Worm (Caenorhabditis elegans): ENCODE data around the gene Y27F2A.10.

The Y27F2A.10 gene

ce11 chrII:3209251-3209650 lies 37.2 kb upstream of the Y27F2A.10 start, which contains the start of gene ZC239.6:
ZC239.6 (plus strand) TSS chrII:3209631.
- TF ChIP-seq nfya-1 (tag; optimal IDR thresholded peaks at IDR 0.05; ENCODE audit: insufficient read depth) (peak; percentile 55), egl-27 (tag; optimal IDR thresholded peaks at IDR 0.05) (no peak), nhr-23 (tag; optimal IDR thresholded peaks at IDR 0.05) (peak; percentile 3), nhr-237 (tag; optimal IDR thresholded peaks at IDR 0.05) (no peak), hmg-11 (tag; optimal IDR thresholded peaks at IDR 0.05) (peak; percentile 30), snpc-4 (tag; optimal IDR thresholded peaks at IDR 0.05) (peak; percentile 33), nhr-25 (tag; optimal IDR thresholded peaks at IDR 0.05) (no peak), ama-1 (optimal IDR thresholded peaks at IDR 0.05) (no peak), pha-4 (tag; optimal IDR thresholded peaks at IDR 0.05) (peak; percentile 66)

ce11 chrII:3208679-3209078 lies 36.6 kb upstream of the Y27F2A.10 start, which contains the start of gene sdz-35:
sdz-35 (minus strand) TSS chrII:3208779.
- TF ChIP-seq nhr-11 (tag; optimal IDR thresholded peaks at IDR 0.05): no peak
- no peak for TF ChIP-seq pqm-1 (tag; optimal IDR thresholded peaks at IDR 0.05)
- TF ChIP-seq pha-4 (tag; optimal IDR thresholded peaks at IDR 0.05): no peak
- no peak for TF ChIP-seq nhr-12 (tag; optimal IDR thresholded peaks at IDR 0.05)
- TF ChIP-seq nhr-23 (tag; optimal IDR thresholded peaks at IDR 0.05): no peak
- no peak for TF ChIP-seq R02D3.7 (tag; optimal IDR thresholded peaks at IDR 0.05)
- no peak for TF ChIP-seq jun-1 (tag; optimal IDR thresholded peaks at IDR 0.05)
- no peak for TF ChIP-seq ceh-16 (tag; optimal IDR thresholded peaks at IDR 0.05)
- no peak for TF ChIP-seq unc-62 (GFP tag; optimal IDR thresholded peaks at IDR 0.05)
- TF ChIP-seq tbx-2 (tag; optimal IDR thresholded peaks at IDR 0.05): no peak
- TF ChIP-seq elt-1 (tag; optimal IDR thresholded peaks at IDR 0.05): no peak
- TF ChIP-seq lsy-12 (tag; optimal IDR thresholded peaks at IDR 0.05): no peak
- no peak for TF ChIP-seq nfya-1 (tag; optimal IDR thresholded peaks at IDR 0.05; ENCODE audit: insufficient read depth)
- TF ChIP-seq lin-15B (tag; optimal IDR thresholded peaks at IDR 0.05): no peak
- TF ChIP-seq snpc-4 (tag; optimal IDR thresholded peaks at IDR 0.05): no peak
- TF ChIP-seq fos-1 (tag; optimal IDR thresholded peaks at IDR 0.05): no peak
- TF ChIP-seq hmg-11 (tag; optimal IDR thresholded peaks at IDR 0.05): no peak
- TF ChIP-seq daf-12 (tag; optimal IDR thresholded peaks at IDR 0.05): no peak

DNA sequence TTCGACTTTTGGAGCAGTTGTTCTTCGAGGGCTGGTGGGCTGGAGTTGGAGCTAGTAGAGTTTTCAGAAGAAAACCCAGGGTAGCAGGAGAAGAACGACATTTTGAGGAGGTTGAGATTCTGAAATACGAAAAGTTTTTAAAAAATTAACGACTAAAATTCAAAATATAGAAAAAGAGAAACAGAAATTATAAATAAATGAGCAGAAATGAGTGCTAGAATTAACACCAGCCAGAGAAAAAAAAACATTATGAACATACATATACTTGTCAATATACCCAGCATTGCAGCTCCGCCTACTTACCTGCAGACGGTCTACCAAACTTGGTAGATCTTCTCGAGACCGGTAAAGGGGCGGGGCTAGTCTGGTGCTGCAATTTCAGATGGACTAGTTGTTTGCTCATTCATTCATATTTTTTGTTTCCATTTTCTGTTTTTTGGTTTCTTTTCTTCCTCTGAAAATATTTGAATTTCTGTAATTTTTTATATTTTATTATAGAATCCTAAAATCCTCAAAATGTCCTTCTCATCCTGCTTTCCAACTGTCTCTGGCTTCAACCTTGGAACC lies 34.4 kb upstream of the Y27F2A.10 start, which contains the start of the genes ZC239.20 and ZC239.21:
Gene ZC239.20, minus strand, starts transcription at position 101 of the 567 bp plus-strand sequence.
Gene ZC239.21, plus strand, starts transcription at position 517 of the 567 bp plus-strand sequence.
- TF ChIP-seq ceh-28 (tag; optimal IDR thresholded peaks at IDR 0.05): no peak
- TF ChIP-seq ceh-82 (tag; optimal IDR thresholded peaks at IDR 0.05): no peak
- no peak for TF ChIP-seq lsy-12 (tag; optimal IDR thresholded peaks at IDR 0.05)
- no peak for TF ChIP-seq unc-62 (GFP tag; optimal IDR thresholded peaks at IDR 0.05)
- no peak for TF ChIP-seq lin-39 (tag; optimal IDR thresholded peaks at IDR 0.05)

DNA sequence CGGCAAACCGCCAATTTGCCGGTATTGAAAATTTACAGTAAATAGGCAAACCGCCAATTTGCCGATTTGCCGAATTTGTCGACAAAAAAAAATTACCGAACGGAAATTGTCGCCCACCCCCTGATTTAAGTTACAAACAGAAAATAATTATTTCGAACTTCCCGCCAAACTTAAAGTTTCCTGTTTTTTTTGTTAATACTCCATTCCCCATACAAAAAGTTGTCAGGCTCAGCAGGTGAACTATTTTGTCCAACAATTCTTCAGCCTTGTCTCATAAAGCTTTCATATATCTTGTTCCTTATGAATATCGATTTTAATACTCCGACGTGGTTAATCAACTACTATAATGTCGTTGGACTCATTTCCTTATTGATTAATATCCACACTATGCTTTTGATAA lies 31.3 kb upstream of the Y27F2A.10 start, which contains the start of gene sri-50:
Gene sri-50, plus strand, starts transcription at position 301 of the 400 bp plus-strand sequence.
- no peak for TF ChIP-seq ZK546.5 (tag; optimal IDR thresholded peaks at IDR 0.05)
- no peak for TF ChIP-seq elt-3 (tag; optimal IDR thresholded peaks at IDR 0.05)
- no peak for TF ChIP-seq nhr-43 (tag; optimal IDR thresholded peaks at IDR 0.05; ENCODE audit: poor library complexity, severe bottlenecking)
- no peak for TF ChIP-seq pqm-1 (tag; optimal IDR thresholded peaks at IDR 0.05)
- no peak for TF ChIP-seq hmg-11 (tag; optimal IDR thresholded peaks at IDR 0.05)
- TF ChIP-seq ztf-11 (tag; optimal IDR thresholded peaks at IDR 0.05): no peak
- no peak for TF ChIP-seq zag-1 (tag; optimal IDR thresholded peaks at IDR 0.05)
- no peak for TF ChIP-seq R02D3.7 (tag; optimal IDR thresholded peaks at IDR 0.05)
- no peak for TF ChIP-seq ama-1 (optimal IDR thresholded peaks at IDR 0.05)
- TF ChIP-seq tbx-2 (tag; optimal IDR thresholded peaks at IDR 0.05): no peak
- no peak for TF ChIP-seq daf-12 (tag; optimal IDR thresholded peaks at IDR 0.05)
- no peak for TF ChIP-seq nhr-28 (tag; optimal IDR thresholded peaks at IDR 0.05)
- no peak for TF ChIP-seq aly-2 (tag; optimal IDR thresholded peaks at IDR 0.05)
- TF ChIP-seq ceh-16 (tag; optimal IDR thresholded peaks at IDR 0.05): no peak

DNA sequence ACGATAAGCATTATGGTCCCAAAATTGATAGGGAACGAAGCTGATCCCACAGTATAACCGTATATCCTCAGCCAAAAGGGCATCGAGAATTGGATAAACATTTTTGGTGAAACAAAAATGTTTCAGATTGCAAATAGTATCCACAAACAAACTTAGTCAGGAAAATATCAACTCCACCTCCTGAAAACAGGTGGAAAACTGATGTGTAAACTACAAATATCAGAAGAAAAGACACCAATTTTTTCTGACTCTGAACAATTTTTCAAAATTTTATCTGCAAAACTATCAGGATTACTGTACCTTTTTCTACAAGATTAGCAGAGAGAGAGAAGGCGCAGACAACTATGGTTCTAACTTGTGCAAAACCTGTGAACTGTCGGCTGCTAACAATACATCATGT lies 30.4 kb upstream of the Y27F2A.10 start, which contains the start of gene sri-53:
Gene sri-53, minus strand, starts transcription at position 101 of the 400 bp plus-strand sequence.
- TF ChIP-seq nhr-25 (tag; optimal IDR thresholded peaks at IDR 0.05): no peak
- no peak for TF ChIP-seq ztf-4 (tag; optimal IDR thresholded peaks at IDR 0.05)
- TF ChIP-seq tbx-2 (tag; optimal IDR thresholded peaks at IDR 0.05): no peak
- TF ChIP-seq nhr-28 (tag; optimal IDR thresholded peaks at IDR 0.05): no peak
- TF ChIP-seq ceh-16 (tag; optimal IDR thresholded peaks at IDR 0.05): no peak
- no peak for TF ChIP-seq eor-1 (tag; optimal IDR thresholded peaks at IDR 0.05)
- no peak for TF ChIP-seq ceh-9 (tag; optimal IDR thresholded peaks at IDR 0.05)
- TF ChIP-seq mml-1 (tag; optimal IDR thresholded peaks at IDR 0.05): no peak
- no peak for TF ChIP-seq jun-1 (tag; optimal IDR thresholded peaks at IDR 0.05)
- TF ChIP-seq fkh-2 (tag; optimal IDR thresholded peaks at IDR 0.05): no peak
- no peak for TF ChIP-seq zag-1 (tag; optimal IDR thresholded peaks at IDR 0.05)
- TF ChIP-seq egl-27 (tag; optimal IDR thresholded peaks at IDR 0.05): no peak
- TF ChIP-seq hmg-11 (tag; optimal IDR thresholded peaks at IDR 0.05): no peak
- no peak for TF ChIP-seq elt-1 (tag; optimal IDR thresholded peaks at IDR 0.05)
